Worm (Caenorhabditis elegans) whole organism, L1 larva: ENCODE measurements around the gene srpa-72.

ENCODE experiments used
- ceh-82 ChIP-seq, 3 experiments: fragments of 150-350 bp in 1 of 3; sonication (generic microtip) in 2 of 3; optimal IDR thresholded peaks; 2 replicates each; lab custom pipeline; 2014 to 2017; ENCODE audit warnings: missing biosample characterization in 3 of 3, missing genetic modification characterization in 3 of 3
- efl-3 ChIP-seq: fragments of 200-800 bp; sonication (Bioruptor generic); optimal IDR thresholded peaks from 2 replicates; lab custom pipeline; 2018; ENCODE audit warnings: mild to moderate bottlenecking, missing genetic modification characterization, missing compliant biosample characterization
- lin-13 ChIP-seq: fragments of 150-350 bp; optimal IDR thresholded peaks from 2 replicates; lab custom pipeline; 2014; ENCODE audit warnings: missing biosample characterization, missing genetic modification reagents, missing genetic modification characterization
- lin-15B ChIP-seq: fragments of 150-350 bp; sonication (generic microtip); optimal IDR thresholded peaks from 3 replicates; lab custom pipeline; 2014; ENCODE audit warnings: missing biosample characterization, missing genetic modification characterization
- mdl-1 ChIP-seq, 2 experiments: fragments of 150-350 bp; optimal IDR thresholded peaks; 2 replicates each; lab custom pipeline; 2014 to 2017; ENCODE audit warnings: missing biosample characterization in 2 of 2, missing genetic modification characterization in 2 of 2, inconsistent platforms in 1 of 2
- nhr-20 ChIP-seq: sonication (generic microtip); optimal IDR thresholded peaks from 2 replicates; lab custom pipeline; 2016; ENCODE audit warnings: mild to moderate bottlenecking, missing genetic modification characterization, missing compliant biosample characterization
- nhr-77 ChIP-seq: fragments of 150-350 bp; optimal IDR thresholded peaks from 2 replicates; lab custom pipeline; 2014; ENCODE audit warnings: missing biosample characterization, missing genetic modification characterization
- skn-1 ChIP-seq: fragments of 150-350 bp; optimal IDR thresholded peaks from 2 replicates; lab custom pipeline; 2014; ENCODE audit warnings: missing biosample characterization, missing genetic modification characterization
- tbx-2 ChIP-seq: sonication (generic microtip); optimal IDR thresholded peaks from 2 replicates; lab custom pipeline; 2016; ENCODE audit warnings: missing genetic modification characterization, missing compliant biosample characterization

ce11 chrII:2757954-2758353 is 29.3 kb upstream of the srpa-72 start, which contains the start of gene F29A7.8:
- TF ChIP-seq tbx-2 (tag; lab: Kevin White, UChicago) (no peak), ceh-82 (tag; optimal IDR thresholded peaks at IDR 0.05; lab: Kevin White, UChicago) (no peak), skn-1 (tag; lab: Kevin White, UChicago) (no peak), nhr-77 (tag; lab: Kevin White, UChicago) (no peak), efl-3 (GFP tag; lab: Kevin White, UChicago) (no peak), lin-13 (GFP tag; lab: Kevin White, UChicago) (no peak), nhr-20 (tag; lab: Kevin White, UChicago) (no peak), mdl-1 (tag; optimal IDR thresholded peaks at IDR 0.05; lab: Kevin White, UChicago) (no peak), lin-15B (tag; lab: Kevin White, UChicago) (no peak)
